Worm (Caenorhabditis elegans): ENCODE data around the gene sri-69.

- no peak for TF ChIP-seq mep-1 (tag; optimal IDR thresholded peaks at IDR 0.05)
- TF ChIP-seq unc-62 (GFP tag; optimal IDR thresholded peaks at IDR 0.05) = no peak
- TF ChIP-seq ztf-11 (tag; optimal IDR thresholded peaks at IDR 0.05) = no peak
- no peak for TF ChIP-seq nhr-237 (tag; optimal IDR thresholded peaks at IDR 0.05)
- no peak for TF ChIP-seq nhr-12 (tag; optimal IDR thresholded peaks at IDR 0.05)
- no peak for TF ChIP-seq pha-4 (tag; optimal IDR thresholded peaks at IDR 0.05)
- no peak for TF ChIP-seq lin-13 (tag; optimal IDR thresholded peaks at IDR 0.05)
- TF ChIP-seq snpc-4 (tag; optimal IDR thresholded peaks at IDR 0.05) = no peak
- TF ChIP-seq blmp-1 (tag; optimal IDR thresholded peaks at IDR 0.05) = no peak
- no peak for TF ChIP-seq lsy-2 (tag; optimal IDR thresholded peaks at IDR 0.05)
- TF ChIP-seq ces-1 (GFP tag; optimal IDR thresholded peaks at IDR 0.05) = no peak
- TF ChIP-seq nhr-76 (tag; optimal IDR thresholded peaks at IDR 0.05) = no peak
Measured at ce11 chrV:17030430-17030829, 22.2 kb upstream of the sri-69 start.

Data from whole organism, mixed stage, embryonic.